Worm (Caenorhabditis elegans): ENCODE results near the gene C30A5.16.
A peak's percentile ranks its signal among the peaks of the same experiment; 100 is the strongest.

Gene C30A5.16

ce11 chrIII:8217919-8218318 is at the start of gene C30A5.16:
C30A5.16 (plus strand) TSS chrIII:8218219.
- TF ChIP-seq ceh-39 (tag; optimal IDR thresholded peaks at IDR 0.05) (no peak), tbx-8 (GFP tag; optimal IDR thresholded peaks at IDR 0.05) (no peak), nhr-76 (tag; optimal IDR thresholded peaks at IDR 0.05) (no peak), flh-1 (GFP tag; optimal IDR thresholded peaks at IDR 0.05) (no peak), unc-39 (tag; optimal IDR thresholded peaks at IDR 0.05) (no peak), ceh-43 (GFP tag; optimal IDR thresholded peaks at IDR 0.05) (no peak), unc-62 (GFP tag; optimal IDR thresholded peaks at IDR 0.05) (no peak), elt-3 (tag; optimal IDR thresholded peaks at IDR 0.05) (no peak), nhr-28 (tag; optimal IDR thresholded peaks at IDR 0.05) (no peak), elt-1 (tag; optimal IDR thresholded peaks at IDR 0.05; ENCODE audit: borderline replicate concordance, insufficient read depth) (no peak), hlh-1 (tag; optimal IDR thresholded peaks at IDR 0.05) (no peak), ham-2 (GFP tag; optimal IDR thresholded peaks at IDR 0.05) (no peak), nhr-12 (tag; optimal IDR thresholded peaks at IDR 0.05) (no peak), ces-1 (GFP tag; optimal IDR thresholded peaks at IDR 0.05) (no peak)

DNA sequence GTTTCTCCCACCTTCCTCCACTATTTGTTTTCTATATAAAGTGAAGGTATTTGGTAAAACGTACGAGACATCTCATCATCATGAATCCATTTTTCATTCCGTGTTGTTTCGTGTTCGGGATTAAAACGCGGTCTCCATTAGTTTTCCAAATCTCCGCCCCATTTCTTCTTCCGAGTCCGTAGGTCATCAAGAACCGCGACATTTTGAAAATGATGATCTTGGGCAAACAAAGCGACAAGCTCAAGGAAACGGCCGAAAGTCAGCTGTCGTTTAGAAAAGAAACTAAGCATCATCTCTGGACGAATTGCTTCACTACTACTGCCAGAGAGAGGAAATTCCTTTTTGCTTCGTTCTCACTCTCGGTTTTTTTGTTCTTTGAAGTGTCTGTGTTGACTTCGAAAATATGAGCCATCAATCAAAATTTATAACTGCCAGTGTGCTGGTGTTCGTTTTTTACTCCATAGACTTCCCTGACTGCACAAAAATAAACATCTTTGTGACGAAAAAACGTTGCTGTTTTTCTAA is 45.3 kb upstream of the C30A5.16 start:
- TF ChIP-seq hlh-1 (tag; optimal IDR thresholded peaks at IDR 0.05): peak; percentile 50
- no peak for TF ChIP-seq nhr-28 (tag; optimal IDR thresholded peaks at IDR 0.05)
- TF ChIP-seq lsy-2 (tag; optimal IDR thresholded peaks at IDR 0.05): no peak
- TF ChIP-seq M03D4.4 (tag; optimal IDR thresholded peaks at IDR 0.05): no peak

DNA sequence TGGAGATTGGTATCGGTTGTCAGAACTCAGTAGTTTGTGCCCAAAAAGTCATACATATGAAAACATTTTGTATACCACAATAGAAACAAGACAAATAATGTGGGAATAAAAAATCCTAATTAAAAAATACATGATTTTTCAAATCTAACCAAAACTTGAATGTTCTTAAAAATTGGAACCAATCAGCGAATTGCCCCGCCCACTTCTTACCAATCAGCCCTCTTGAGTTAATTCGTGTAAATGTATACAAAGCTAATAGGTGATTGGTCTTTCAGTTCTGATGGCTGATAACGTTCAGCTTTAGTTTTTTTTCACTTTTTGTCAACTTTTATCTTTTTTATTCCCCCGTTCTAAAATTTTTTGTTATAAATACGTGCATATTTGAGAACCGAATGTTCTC is 42.8 kb upstream of the C30A5.16 start:
- no peak for TF ChIP-seq M03D4.4 (tag; optimal IDR thresholded peaks at IDR 0.05)
- TF ChIP-seq lin-13 (tag; optimal IDR thresholded peaks at IDR 0.05): no peak
- TF ChIP-seq nhr-76 (tag; optimal IDR thresholded peaks at IDR 0.05): no peak
- TF ChIP-seq mep-1 (tag; optimal IDR thresholded peaks at IDR 0.05): no peak
- TF ChIP-seq blmp-1 (tag; optimal IDR thresholded peaks at IDR 0.05): no peak
- TF ChIP-seq sem-2 (GFP tag; optimal IDR thresholded peaks at IDR 0.05): no peak
- no peak for TF ChIP-seq mls-2 (tag; optimal IDR thresholded peaks at IDR 0.05)
- TF ChIP-seq sptf-1 (tag; optimal IDR thresholded peaks at IDR 0.05): no peak
- TF ChIP-seq mab-5 (tag; optimal IDR thresholded peaks at IDR 0.05): no peak
- TF ChIP-seq elt-3 (tag; optimal IDR thresholded peaks at IDR 0.05): no peak
- TF ChIP-seq nhr-2 (tag; optimal IDR thresholded peaks at IDR 0.05): no peak
- TF ChIP-seq ztf-11 (tag; optimal IDR thresholded peaks at IDR 0.05): no peak
- no peak for TF ChIP-seq unc-39 (tag; optimal IDR thresholded peaks at IDR 0.05)
- no peak for TF ChIP-seq elt-1 (tag; optimal IDR thresholded peaks at IDR 0.05; ENCODE audit: borderline replicate concordance, insufficient read depth)
- no peak for TF ChIP-seq ces-1 (GFP tag; optimal IDR thresholded peaks at IDR 0.05)
- no peak for TF ChIP-seq nhr-237 (tag; optimal IDR thresholded peaks at IDR 0.05)

DNA sequence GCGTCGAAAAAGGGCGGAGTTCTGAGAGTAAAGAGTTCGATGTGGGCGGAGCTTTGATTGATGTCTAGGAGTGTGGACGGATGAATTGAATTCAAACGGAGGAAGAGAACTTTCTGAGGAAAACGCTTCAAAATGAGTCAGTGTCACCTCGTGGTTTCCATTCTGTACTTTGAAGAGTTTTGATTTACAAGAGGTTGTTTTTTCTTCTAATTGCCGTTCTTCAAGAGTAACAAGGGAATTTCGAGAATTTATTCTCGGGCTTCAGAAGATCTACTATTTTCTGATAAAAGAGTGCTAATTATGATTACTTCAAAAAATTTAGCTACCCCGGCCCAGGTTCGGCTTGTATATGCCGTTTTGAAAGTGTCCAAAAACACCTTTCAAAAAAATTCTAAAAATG is 41.8 kb upstream of the C30A5.16 start, which contains the start of gene C50C3.12:
Gene C50C3.12, plus strand, starts transcription at position 301 of the 400 bp plus-strand sequence.
- TF ChIP-seq hlh-1 (tag; optimal IDR thresholded peaks at IDR 0.05) (no peak), ham-2 (GFP tag; optimal IDR thresholded peaks at IDR 0.05) (no peak), drap-1 (GFP tag; optimal IDR thresholded peaks at IDR 0.05) (no peak), ztf-11 (tag; optimal IDR thresholded peaks at IDR 0.05) (no peak), sem-2 (GFP tag; optimal IDR thresholded peaks at IDR 0.05) (no peak), lin-32 (GFP tag; optimal IDR thresholded peaks at IDR 0.05) (no peak), mab-5 (tag; optimal IDR thresholded peaks at IDR 0.05) (no peak), nhr-28 (tag; optimal IDR thresholded peaks at IDR 0.05) (no peak), snpc-4 (tag; optimal IDR thresholded peaks at IDR 0.05) (no peak), cnd-1 (tag; optimal IDR thresholded peaks at IDR 0.05) (no peak)

DNA sequence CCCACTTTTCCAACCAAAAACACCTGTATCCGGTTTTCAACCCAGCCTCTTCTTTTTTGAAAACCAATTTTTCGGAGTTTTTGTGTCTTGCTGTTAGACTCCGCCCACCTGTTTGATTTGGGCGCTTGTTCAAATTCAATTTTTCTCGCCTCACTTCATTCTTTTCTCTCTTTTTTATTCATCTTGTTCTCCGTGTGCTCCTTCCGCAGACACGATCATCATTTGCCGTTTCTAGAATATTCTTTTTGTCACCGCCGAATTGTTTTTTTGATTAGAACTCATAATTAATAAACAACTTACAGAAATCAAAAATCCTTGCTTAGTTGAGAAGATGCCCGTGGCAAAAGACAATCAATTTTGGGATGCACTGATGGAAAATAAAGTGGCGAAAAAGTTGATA is 39.1 kb upstream of the C30A5.16 start, which contains the start of gene C50C3.5:
Gene C50C3.5, plus strand, starts transcription at position 301 of the 400 bp plus-strand sequence.
- TF ChIP-seq ceh-83 (GFP tag; optimal IDR thresholded peaks at IDR 0.05) (no peak), tbx-8 (GFP tag; optimal IDR thresholded peaks at IDR 0.05) (no peak), unc-120 (tag; optimal IDR thresholded peaks at IDR 0.05; ENCODE audit: poor library complexity, severe bottlenecking) (no peak), elt-1 (tag; optimal IDR thresholded peaks at IDR 0.05; ENCODE audit: borderline replicate concordance, insufficient read depth) (no peak), nhr-237 (tag; optimal IDR thresholded peaks at IDR 0.05) (no peak), mep-1 (tag; optimal IDR thresholded peaks at IDR 0.05) (no peak)
